Worm (Caenorhabditis elegans): ENCODE measurements around the gene sru-28.

ce11 chrV:1487262-1487661, 18.8 kb upstream of the sru-28 start:
- TF ChIP-seq elt-1 (tag; optimal IDR thresholded peaks at IDR 0.05) (no peak), nhr-76 (tag; optimal IDR thresholded peaks at IDR 0.05) (no peak), aly-2 (tag; optimal IDR thresholded peaks at IDR 0.05) (no peak), snpc-4 (tag; optimal IDR thresholded peaks at IDR 0.05) (no peak), fkh-10 (GFP tag; optimal IDR thresholded peaks at IDR 0.05) (no peak), lin-39 (tag; optimal IDR thresholded peaks at IDR 0.05) (no peak), ztf-11 (tag; optimal IDR thresholded peaks at IDR 0.05) (no peak), skn-1 (tag; optimal IDR thresholded peaks at IDR 0.05) (no peak), nhr-23 (tag; optimal IDR thresholded peaks at IDR 0.05) (no peak)
